Worm (Caenorhabditis elegans): ENCODE data around the gene T26C12.3.

The T26C12.3 gene

DNA sequence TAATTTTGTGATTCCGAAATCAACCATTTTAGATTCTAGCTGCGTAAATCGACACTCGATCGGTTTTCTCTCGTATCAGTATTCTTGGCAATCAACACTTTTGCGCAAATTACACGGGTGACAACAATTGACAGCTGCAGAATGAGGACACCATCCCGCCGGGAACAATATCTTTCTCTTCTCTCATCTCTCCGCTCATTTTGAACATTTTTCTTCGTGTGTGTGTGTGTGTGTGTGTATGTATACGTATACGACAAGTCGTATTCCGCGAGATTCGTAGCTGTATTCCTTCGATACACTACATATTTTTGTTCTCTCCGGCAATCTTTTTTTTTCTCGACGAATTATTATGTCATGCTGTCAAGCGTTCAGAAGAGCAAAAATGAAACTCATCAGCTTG lies 16.3 kb downstream of the T26C12.3 start:
- no peak for TF ChIP-seq Y22D7AL.16 (tag; optimal IDR thresholded peaks at IDR 0.05)
- no peak for TF ChIP-seq nfya-1 (tag; optimal IDR thresholded peaks at IDR 0.05)
- TF ChIP-seq unc-55 (GFP tag; optimal IDR thresholded peaks at IDR 0.05): peak; percentile 2
- no peak for TF ChIP-seq sdc-2 (tag; optimal IDR thresholded peaks at IDR 0.05)
- no peak for TF ChIP-seq F13H6.1 (tag; optimal IDR thresholded peaks at IDR 0.05)
- no peak for TF ChIP-seq ztf-16 (tag; optimal IDR thresholded peaks at IDR 0.05)
- no peak for TF ChIP-seq npax-4 (tag; optimal IDR thresholded peaks at IDR 0.05)
- no peak for TF ChIP-seq zip-5 (tag; optimal IDR thresholded peaks at IDR 0.05)

DNA sequence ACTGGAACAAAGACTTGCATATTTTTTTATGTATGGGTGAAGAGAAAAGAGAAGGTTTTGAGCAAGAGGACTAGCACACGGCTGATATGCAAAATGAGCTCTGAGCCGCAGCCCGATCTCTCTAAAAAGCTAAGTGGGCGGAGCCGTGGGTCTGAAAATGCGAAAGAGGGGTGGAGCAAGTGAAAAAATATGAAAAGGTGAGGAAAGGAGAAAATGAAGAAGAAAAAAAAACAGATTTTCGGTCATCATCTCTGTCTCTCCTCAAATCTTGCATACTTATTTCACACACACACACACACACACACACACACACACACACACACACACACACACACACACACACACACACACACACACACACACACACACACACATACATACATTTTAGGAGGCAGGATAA lies 18.8 kb downstream of the T26C12.3 start, which contains the start of gene dmd-9:
Gene dmd-9 (minus strand): TSS at position 101 of the 400 bp plus-strand sequence.
- TF ChIP-seq pha-4 (tag; optimal IDR thresholded peaks at IDR 0.05): no peak
- TF ChIP-seq eyg-1 (tag; optimal IDR thresholded peaks at IDR 0.05): no peak
- TF ChIP-seq elt-2 (tag; optimal IDR thresholded peaks at IDR 0.05): no peak
- no peak for TF ChIP-seq hlh-15 (tag; optimal IDR thresholded peaks at IDR 0.05)
- TF ChIP-seq ref-2 (tag; optimal IDR thresholded peaks at IDR 0.05): no peak
- TF ChIP-seq ceh-19 (GFP tag; optimal IDR thresholded peaks at IDR 0.05): no peak
- no peak for TF ChIP-seq pqm-1 (tag; optimal IDR thresholded peaks at IDR 0.05)
- no peak for TF ChIP-seq ceh-14 (tag; optimal IDR thresholded peaks at IDR 0.05)

DNA sequence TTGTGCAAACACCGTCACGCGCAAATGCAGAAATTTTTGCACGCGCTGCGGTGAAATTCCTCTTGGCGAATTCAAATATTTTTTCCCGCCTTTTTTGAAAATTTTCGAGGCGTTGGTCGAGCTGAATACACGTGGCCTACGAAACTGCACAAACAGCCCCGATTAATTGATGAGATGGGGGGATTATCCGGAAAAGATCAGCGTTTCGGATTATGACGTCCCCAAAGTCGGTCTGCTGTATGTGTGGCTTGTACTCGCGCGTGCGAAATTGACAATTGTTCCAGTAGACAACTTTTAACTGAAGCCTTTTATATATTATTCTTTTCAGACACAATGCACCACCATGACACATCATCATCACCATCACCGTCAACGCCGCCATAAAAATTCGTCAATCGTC lies 21.1 kb downstream of the T26C12.3 start:
- no peak for TF ChIP-seq ceh-19 (GFP tag; optimal IDR thresholded peaks at IDR 0.05)
- TF ChIP-seq pag-3 (tag; optimal IDR thresholded peaks at IDR 0.05; ENCODE audit: borderline replicate concordance): no peak

DNA sequence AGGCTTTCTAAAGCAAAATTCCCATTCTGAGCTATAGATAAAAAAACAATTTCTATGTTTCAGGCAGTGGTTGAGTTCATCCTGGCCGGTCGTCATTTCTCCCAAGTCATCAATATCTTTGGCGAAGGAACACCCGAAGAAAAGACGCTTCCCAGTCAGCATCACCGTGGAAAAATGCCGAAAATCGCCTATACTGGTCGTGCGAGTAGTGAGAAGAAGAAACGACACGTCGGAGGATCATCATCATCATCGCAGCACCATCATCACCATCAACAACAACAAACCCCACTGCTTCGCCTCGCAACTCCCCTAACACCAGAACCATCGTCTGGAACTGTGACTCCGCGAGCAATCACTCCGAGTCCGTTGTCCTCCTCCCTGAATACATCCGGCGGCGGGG lies 21.6 kb downstream of the T26C12.3 start:
- TF ChIP-seq pha-2 (tag; optimal IDR thresholded peaks at IDR 0.05) (no peak), ceh-31 (tag; optimal IDR thresholded peaks at IDR 0.05) (no peak), hlh-6 (tag; optimal IDR thresholded peaks at IDR 0.05) (no peak), ceh-2 (tag; optimal IDR thresholded peaks at IDR 0.05) (no peak), ceh-22 (tag; optimal IDR thresholded peaks at IDR 0.05) (no peak), pqm-1 (tag; optimal IDR thresholded peaks at IDR 0.05) (no peak), ceh-45 (GFP tag; IDR thresholded peaks at IDR 0.05) (no peak), lim-6 (tag; optimal IDR thresholded peaks at IDR 0.05) (no peak), tbx-7 (tag; optimal IDR thresholded peaks at IDR 0.05) (no peak), ceh-18 (tag; optimal IDR thresholded peaks at IDR 0.05) (no peak), mec-3 (tag; optimal IDR thresholded peaks at IDR 0.05; ENCODE audit: borderline replicate concordance) (no peak), unc-86 (tag; optimal IDR thresholded peaks at IDR 0.05) (no peak), syd-9 (tag; optimal IDR thresholded peaks at IDR 0.05) (no peak), madf-2 (tag; optimal IDR thresholded peaks at IDR 0.05) (no peak), che-1 (tag; optimal IDR thresholded peaks at IDR 0.05) (no peak), C08G9.2 (tag; optimal IDR thresholded peaks at IDR 0.05) (no peak), rnt-1 (tag; optimal IDR thresholded peaks at IDR 0.05) (no peak), hlh-30 (tag; optimal IDR thresholded peaks at IDR 0.05; ENCODE audit: insufficient read depth) (no peak), K02D7.2 (tag; optimal IDR thresholded peaks at IDR 0.05) (no peak), pros-1 (tag; optimal IDR thresholded peaks at IDR 0.05) (no peak)

DNA sequence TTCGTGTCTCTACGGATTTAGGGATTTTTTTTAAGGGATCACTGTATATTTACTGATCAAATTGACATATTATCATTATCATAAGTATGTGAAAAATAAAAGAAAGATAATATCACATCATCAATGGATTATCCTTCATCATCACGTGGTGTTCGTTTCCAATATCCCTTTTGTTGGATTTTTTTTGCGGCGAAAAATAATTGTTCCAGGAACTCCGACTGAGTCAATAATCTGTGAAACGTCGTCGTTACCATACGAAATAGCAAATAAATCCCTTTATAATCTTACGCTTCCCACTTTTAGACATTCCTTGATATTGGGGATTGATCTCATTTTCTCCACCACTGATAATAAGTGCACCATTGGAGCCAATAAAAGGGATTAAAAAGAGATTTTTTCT lies 23.2 kb downstream of the T26C12.3 start:
- TF ChIP-seq dve-1 (tag; optimal IDR thresholded peaks at IDR 0.05): no peak
- no peak for TF ChIP-seq ceh-34 (tag; optimal IDR thresholded peaks at IDR 0.05)
- TF ChIP-seq hlh-15 (tag; optimal IDR thresholded peaks at IDR 0.05): no peak
- TF ChIP-seq ceh-30 (tag; optimal IDR thresholded peaks at IDR 0.05): no peak
- no peak for TF ChIP-seq sox-2 (GFP tag; IDR thresholded peaks at IDR 0.05)
- no peak for TF ChIP-seq ceh-9 (tag; optimal IDR thresholded peaks at IDR 0.05)
- TF ChIP-seq ceh-24 (tag; optimal IDR thresholded peaks at IDR 0.05): no peak
- TF ChIP-seq syd-9 (tag; optimal IDR thresholded peaks at IDR 0.05): no peak
- no peak for TF ChIP-seq unc-3 (GFP tag; conservative IDR thresholded peaks at IDR 0.05)
- TF ChIP-seq unc-3 (tag; optimal IDR thresholded peaks at IDR 0.05): no peak
- TF ChIP-seq hlh-8 (tag; optimal IDR thresholded peaks at IDR 0.05): no peak
- TF ChIP-seq odd-2 (tag; optimal IDR thresholded peaks at IDR 0.05): no peak
- no peak for TF ChIP-seq hlh-30 (tag; optimal IDR thresholded peaks at IDR 0.05; ENCODE audit: insufficient read depth)
- TF ChIP-seq C38D4.7 (GFP tag; optimal IDR thresholded peaks at IDR 0.05): no peak
- TF ChIP-seq ttx-3 (tag; optimal IDR thresholded peaks at IDR 0.05): no peak
- TF ChIP-seq lim-6 (tag; optimal IDR thresholded peaks at IDR 0.05): no peak
- no peak for TF ChIP-seq madf-2 (tag; optimal IDR thresholded peaks at IDR 0.05)
- no peak for TF ChIP-seq sox-4 (tag; optimal IDR thresholded peaks at IDR 0.05)
